Fruit fly (Drosophila melanogaster) whole organism, pupa: ENCODE results near the gene CG34452.

Source experiments
- CG17806 ChIP-seq: fragments of 200-800 bp; sonication (Bioruptor generic); optimal IDR thresholded peaks from 2 replicates; lab custom pipeline; 2018; ENCODE audit warnings: missing biosample characterization, mild to moderate bottlenecking, missing genetic modification characterization, moderate library complexity
- CG4496 ChIP-seq: fragments of 200-800 bp; sonication (Bioruptor generic); IDR thresholded peaks from 3 replicates; pipeline ENCODE4 v1.3.6; 2022; ENCODE audit warnings: missing biosample characterization, missing genetic modification characterization
- Ets98B ChIP-seq: fragments of 200-800 bp; sonication (Bioruptor generic); IDR thresholded peaks from 2 replicates; pipeline ENCODE4 v1.3.6; 2022; ENCODE audit warnings: missing biosample characterization, missing genetic modification characterization
- fd96Ca ChIP-seq: fragments of 200-800 bp; sonication (Bioruptor generic); IDR thresholded peaks from 3 replicates; pipeline ENCODE4 v1.3.6; 2022; ENCODE audit warnings: missing biosample characterization, missing genetic modification characterization
- rn ChIP-seq: fragments of 200-800 bp; sonication (Bioruptor generic); IDR thresholded peaks from 2 replicates; pipeline ENCODE4 v1.3.6; 2022; ENCODE audit warnings: missing biosample characterization, missing genetic modification characterization

DNA sequence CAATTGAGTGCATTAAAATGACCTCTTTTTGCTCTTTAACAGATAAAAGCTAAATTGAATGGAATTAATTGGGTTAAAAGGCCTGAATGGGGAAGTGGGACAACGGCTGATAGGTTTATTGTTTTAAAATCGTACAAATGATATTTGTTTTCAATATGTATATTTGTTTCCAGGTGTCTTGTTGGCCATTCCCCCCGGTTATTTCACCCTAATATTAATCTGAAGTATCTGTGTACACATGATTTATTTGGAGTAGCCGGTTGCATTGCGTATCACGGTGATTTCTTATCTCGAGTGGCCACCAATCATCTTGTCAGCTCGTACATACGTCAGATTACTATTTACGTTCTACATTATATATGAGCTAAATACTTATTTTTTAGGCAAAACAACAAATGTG, 51.3 kb downstream of the CG34452 start:
- TF ChIP-seq fd96Ca = no peak
- TF ChIP-seq rn = no peak
- TF ChIP-seq CG17806 (tag; lab: Kevin White, UChicago) = no peak
- no peak for TF ChIP-seq Ets98B (GFP tag; lab: Robert Waterston, UW)
- TF ChIP-seq CG4496 (GFP tag; lab: Robert Waterston, UW) = no peak
